Fruit fly (Drosophila melanogaster) whole organism: ENCODE results near the gene Alp12.

ENCODE experiments used
- pan ChIP-seq: fragments of >200 bp; optimal IDR thresholded peaks from 2 replicates; lab custom pipeline; 2017
- psq ChIP-seq: fragments of >200 bp; optimal IDR thresholded peaks from 2 replicates; lab custom pipeline; 2017

- TF ChIP-seq pan, result no peak
- TF ChIP-seq psq (lab: Kevin White, UChicago), result no peak
Observed at dm6 chr2L:19455209-19455608, 31.4 kb downstream of the Alp12 start.
